Fruit fly (Drosophila melanogaster) whole organism, prepupa: ENCODE measurements around the gene idc.

Experiments
- CG3032 ChIP-seq: fragments of 200-800 bp; optimal IDR thresholded peaks from 2 replicates; lab custom pipeline; 2019; ENCODE audit warnings: missing biosample characterization, mild to moderate bottlenecking, missing genetic modification characterization, moderate library complexity
- CG34406 ChIP-seq: fragments of 200-800 bp; sonication (Bioruptor generic); optimal IDR thresholded peaks from 3 replicates; lab custom pipeline; 2016; ENCODE audit warnings: missing biosample characterization, missing genetic modification characterization
- Sox14 ChIP-seq: fragments of 200-800 bp; sonication (Bioruptor generic); optimal IDR thresholded peaks from 3 replicates; lab custom pipeline; 2016; ENCODE audit warnings: missing biosample characterization, missing genetic modification characterization
- cyc ChIP-seq: fragments of 200-800 bp; sonication (Bioruptor generic); optimal IDR thresholded peaks from 3 replicates; lab custom pipeline; 2016; ENCODE audit warnings: missing biosample characterization, missing genetic modification characterization
- ss ChIP-seq, 2 experiments: fragments of 200-800 bp; sonication (Bioruptor generic); optimal IDR thresholded peaks; 2 replicates in 1 of 2; 3 replicates in 1 of 2; lab custom pipeline; 2017 to 2018; ENCODE audit warnings: mild to moderate bottlenecking in 2 of 2, missing biosample characterization in 2 of 2, missing genetic modification characterization in 2 of 2, moderate library complexity in 1 of 2

- peak; percentile 87 for TF ChIP-seq CG34406
- TF ChIP-seq cyc (GFP tag; lab: Kevin White, UChicago), result peak; percentile 77
- TF ChIP-seq CG3032 (tag; lab: Kevin White, UChicago), result peak; percentile 76
- peak; percentile 69 for TF ChIP-seq Sox14 (GFP tag; lab: Kevin White, UChicago)
- peak in 1 of 2 experiments; percentile 91 for TF ChIP-seq ss (GFP tag; optimal IDR thresholded peaks at IDR 0.05; lab: Kevin White, UChicago)
These were observed 4.3 kb downstream of the idc start, which contains the start of gene Regnase-1 for dm6 chr3R:20035887-20036286.
